Worm (Caenorhabditis elegans) whole organism, L3 larva: ENCODE results near the gene F54C8.7.

Experiments used
- R02D3.7 ChIP-seq: fragments of 150-350 bp; optimal IDR thresholded peaks from 2 replicates; lab custom pipeline; 2014; ENCODE audit warnings: missing biosample characterization, missing genetic modification characterization
- ZK546.5 ChIP-seq: sonication (generic microtip); optimal IDR thresholded peaks from 2 replicates; lab custom pipeline; 2017; ENCODE audit warnings: missing biosample characterization, missing genetic modification characterization
- aly-2 ChIP-seq: fragments of 150-350 bp; optimal IDR thresholded peaks from 2 replicates; lab custom pipeline; 2014; ENCODE audit warnings: missing biosample characterization, missing genetic modification characterization
- ama-1 ChIP-seq: fragments of 150-350 bp; optimal IDR thresholded peaks from 2 replicates; lab custom pipeline; 2018
- ceh-16 ChIP-seq: sonication (generic microtip); optimal IDR thresholded peaks from 2 replicates; lab custom pipeline; 2017; ENCODE audit warnings: missing biosample characterization, missing genetic modification characterization
- ceh-28 ChIP-seq: fragments of 150-350 bp; optimal IDR thresholded peaks from 2 replicates; lab custom pipeline; 2014; ENCODE audit warnings: missing biosample characterization, missing genetic modification reagents, missing genetic modification characterization
- ceh-82 ChIP-seq: fragments of 150-350 bp; optimal IDR thresholded peaks from 2 replicates; lab custom pipeline; 2014; ENCODE audit warnings: missing biosample characterization, missing genetic modification characterization
- ceh-9 ChIP-seq: sonication (generic microtip); optimal IDR thresholded peaks from 2 replicates; lab custom pipeline; 2018; ENCODE audit warnings: missing biosample characterization, missing genetic modification characterization
- daf-12 ChIP-seq: fragments of 150-350 bp; optimal IDR thresholded peaks from 2 replicates; lab custom pipeline; 2014; ENCODE audit warnings: missing biosample characterization, missing genetic modification reagents, missing genetic modification characterization
- egl-27 ChIP-seq: sonication (generic microtip); optimal IDR thresholded peaks from 4 replicates; lab custom pipeline; 2017; ENCODE audit warnings: missing biosample characterization, missing genetic modification reagents, missing genetic modification characterization
- egl-5 ChIP-seq: fragments of 150-350 bp; optimal IDR thresholded peaks from 2 replicates; lab custom pipeline; 2017; ENCODE audit warnings: missing biosample characterization, missing genetic modification reagents, missing genetic modification characterization, inconsistent platforms
- elt-1 ChIP-seq: fragments of 150-350 bp; optimal IDR thresholded peaks from 2 replicates; lab custom pipeline; 2014; ENCODE audit warnings: missing biosample characterization, missing genetic modification characterization
- elt-2 ChIP-seq: sonication (generic microtip); optimal IDR thresholded peaks from 2 replicates; lab custom pipeline; 2016; ENCODE audit warnings: missing genetic modification reagents, mild to moderate bottlenecking, missing genetic modification characterization, missing compliant biosample characterization
- elt-3 ChIP-seq, 3 experiments: fragments of 150-350 bp in 1 of 3; sonication (generic microtip) in 2 of 3; optimal IDR thresholded peaks; 2 replicates in 2 of 3; 4 replicates in 1 of 3; lab custom pipeline; 2014 to 2017; ENCODE audit warnings: missing biosample characterization in 3 of 3, missing genetic modification characterization in 3 of 3
- eor-1 ChIP-seq, 2 experiments: fragments of 150-350 bp; optimal IDR thresholded peaks; 2 replicates each; lab custom pipeline; 2014 to 2018; ENCODE audit warnings: missing biosample characterization in 2 of 2, missing genetic modification characterization in 2 of 2
- fkh-10 ChIP-seq: sonication (generic microtip); optimal IDR thresholded peaks from 2 replicates; lab custom pipeline; 2017; ENCODE audit warnings: missing biosample characterization, missing genetic modification reagents, missing genetic modification characterization
- fkh-2 ChIP-seq: fragments of 150-350 bp; optimal IDR thresholded peaks from 2 replicates; lab custom pipeline; 2014; ENCODE audit warnings: missing biosample characterization, missing genetic modification reagents, missing genetic modification characterization
- fos-1 ChIP-seq: fragments of 150-350 bp; optimal IDR thresholded peaks from 2 replicates; lab custom pipeline; 2014; ENCODE audit warnings: missing biosample characterization, missing genetic modification characterization
- hmg-11 ChIP-seq: sonication (generic microtip); optimal IDR thresholded peaks from 2 replicates; lab custom pipeline; 2016; ENCODE audit warnings: missing genetic modification characterization, missing compliant biosample characterization
- jun-1 ChIP-seq: fragments of 150-350 bp; optimal IDR thresholded peaks from 2 replicates; lab custom pipeline; 2014; ENCODE audit warnings: missing biosample characterization, missing genetic modification reagents, missing genetic modification characterization
- lin-15B ChIP-seq: fragments of 150-350 bp; optimal IDR thresholded peaks from 2 replicates; lab custom pipeline; 2014; ENCODE audit warnings: missing biosample characterization, missing genetic modification characterization
- lin-39 ChIP-seq: fragments of 150-350 bp; optimal IDR thresholded peaks from 2 replicates; lab custom pipeline; 2018; ENCODE audit warnings: missing biosample characterization, missing genetic modification reagents, missing genetic modification characterization
- lsy-12 ChIP-seq: sonication (generic microtip); optimal IDR thresholded peaks from 2 replicates; lab custom pipeline; 2016; ENCODE audit warnings: mild to moderate bottlenecking, missing genetic modification characterization, missing compliant biosample characterization
- mdl-1 ChIP-seq: fragments of 150-350 bp; optimal IDR thresholded peaks from 2 replicates; lab custom pipeline; 2014; ENCODE audit warnings: missing biosample characterization, missing genetic modification characterization
- mml-1 ChIP-seq: fragments of 150-350 bp; sonication (generic microtip); optimal IDR thresholded peaks from 3 replicates; lab custom pipeline; 2014; ENCODE audit warnings: missing biosample characterization, missing genetic modification characterization
- nfya-1 ChIP-seq: sonication (generic microtip); optimal IDR thresholded peaks from 2 replicates; lab custom pipeline; 2017; ENCODE audit warnings: missing genetic modification characterization, mild to moderate bottlenecking, missing compliant biosample characterization, antibody characterized with exemption, moderate library complexity; ENCODE audit not compliant: insufficient read depth
- nhr-11 ChIP-seq: fragments of 150-350 bp; optimal IDR thresholded peaks from 2 replicates; lab custom pipeline; 2014; ENCODE audit warnings: missing biosample characterization, missing genetic modification characterization
- nhr-12 ChIP-seq: fragments of 150-350 bp; optimal IDR thresholded peaks from 2 replicates; lab custom pipeline; 2014; ENCODE audit warnings: missing biosample characterization, missing genetic modification characterization
- nhr-23 ChIP-seq: fragments of 150-350 bp; optimal IDR thresholded peaks from 2 replicates; lab custom pipeline; 2014; ENCODE audit warnings: missing biosample characterization, missing genetic modification reagents, missing genetic modification characterization
- nhr-237 ChIP-seq: fragments of 150-350 bp; optimal IDR thresholded peaks from 2 replicates; lab custom pipeline; 2014; ENCODE audit warnings: missing biosample characterization, missing genetic modification characterization
- nhr-25 ChIP-seq: sonication (generic microtip); optimal IDR thresholded peaks from 2 replicates; lab custom pipeline; 2017; ENCODE audit warnings: missing biosample characterization, missing genetic modification characterization
- nhr-28 ChIP-seq: fragments of 150-350 bp; optimal IDR thresholded peaks from 2 replicates; lab custom pipeline; 2014; ENCODE audit warnings: missing biosample characterization, missing genetic modification characterization
- nhr-43 ChIP-seq: sonication (generic microtip); optimal IDR thresholded peaks from 2 replicates; lab custom pipeline; 2016; ENCODE audit warnings: mild to moderate bottlenecking, missing genetic modification characterization, missing compliant biosample characterization; ENCODE audit not compliant: poor library complexity, severe bottlenecking
- nhr-67 ChIP-seq: fragments of 150-350 bp; optimal IDR thresholded peaks from 2 replicates; lab custom pipeline; 2014; ENCODE audit warnings: missing biosample characterization, missing genetic modification characterization
- nhr-76 ChIP-seq: fragments of 150-350 bp; sonication (generic microtip); optimal IDR thresholded peaks from 5 replicates; lab custom pipeline; 2014; ENCODE audit warnings: missing biosample characterization, missing genetic modification characterization
- nhr-77 ChIP-seq: fragments of 150-350 bp; optimal IDR thresholded peaks from 2 replicates; lab custom pipeline; 2014; ENCODE audit warnings: missing biosample characterization, missing genetic modification characterization
- pha-4 ChIP-seq: fragments of 150-350 bp; optimal IDR thresholded peaks from 2 replicates; lab custom pipeline; 2014; ENCODE audit warnings: missing biosample characterization, missing genetic modification reagents, missing genetic modification characterization
- pqm-1 ChIP-seq: fragments of 150-350 bp; optimal IDR thresholded peaks from 2 replicates; lab custom pipeline; 2017; ENCODE audit warnings: missing biosample characterization, missing genetic modification characterization, inconsistent platforms
- sea-2 ChIP-seq: fragments of 150-350 bp; sonication (generic microtip); optimal IDR thresholded peaks from 4 replicates; lab custom pipeline; 2014; ENCODE audit warnings: missing biosample characterization, missing genetic modification reagents, missing genetic modification characterization
- skn-1 ChIP-seq: fragments of 150-350 bp; optimal IDR thresholded peaks from 2 replicates; lab custom pipeline; 2014; ENCODE audit warnings: missing biosample characterization, missing genetic modification characterization
- snpc-4 ChIP-seq: fragments of 150-350 bp; optimal IDR thresholded peaks from 2 replicates; lab custom pipeline; 2014; ENCODE audit warnings: missing biosample characterization, missing genetic modification characterization
- tbx-2 ChIP-seq: sonication (generic microtip); optimal IDR thresholded peaks from 2 replicates; lab custom pipeline; 2016; ENCODE audit warnings: mild to moderate bottlenecking, missing genetic modification characterization, missing compliant biosample characterization
- unc-39 ChIP-seq: sonication (generic microtip); optimal IDR thresholded peaks from 4 replicates; lab custom pipeline; 2017; ENCODE audit warnings: missing biosample characterization, missing genetic modification characterization
- unc-62 ChIP-seq: fragments of 150-350 bp; sonication (generic microtip); optimal IDR thresholded peaks from 4 replicates; lab custom pipeline; 2014; ENCODE audit warnings: missing biosample characterization, missing genetic modification reagents, missing genetic modification characterization
- zag-1 ChIP-seq: fragments of 150-350 bp; optimal IDR thresholded peaks from 2 replicates; lab custom pipeline; 2014; ENCODE audit warnings: missing biosample characterization, missing genetic modification characterization
- ztf-11 ChIP-seq: fragments of 150-350 bp; optimal IDR thresholded peaks from 2 replicates; lab custom pipeline; 2014; ENCODE audit warnings: missing biosample characterization, missing genetic modification characterization
- ztf-4 ChIP-seq: fragments of 150-350 bp; optimal IDR thresholded peaks from 2 replicates; lab custom pipeline; 2014; ENCODE audit warnings: missing biosample characterization, missing genetic modification characterization

F54C8.7 gene

ce11 chrIII:9455980-9456658, 2.3 kb upstream of the F54C8.7 start, which contains the start of the genes rheb-1 and spk-1:
Gene rheb-1, minus strand, starts transcription at chrIII:9456030.
Gene spk-1, plus strand, starts transcription at chrIII:9456608.
- TF ChIP-seq elt-3 (tag; optimal IDR thresholded peaks at IDR 0.05; lab: Kevin White, UChicago) (no peak), egl-5 (tag; lab: Kevin White, UChicago) (peak; percentile 61), unc-62 (GFP tag; lab: Kevin White, UChicago) (peak; percentile 24), fkh-2 (tag; lab: Kevin White, UChicago) (no peak), daf-12 (tag; lab: Kevin White, UChicago) (no peak), unc-39 (tag; lab: Kevin White, UChicago) (no peak), lin-39 (tag; lab: Kevin White, UChicago) (peak; percentile 94), lin-15B (peak; percentile 86), eor-1 (tag; optimal IDR thresholded peaks at IDR 0.05; lab: Kevin White, UChicago) (no peak), pha-4 (tag; lab: Kevin White, UChicago) (peak; percentile 99), ztf-4 (tag; lab: Kevin White, UChicago) (peak; percentile 58), jun-1 (peak; percentile 90), mdl-1 (tag; lab: Kevin White, UChicago) (peak; percentile 7), fkh-10 (peak; percentile 47), nhr-25 (peak; percentile 90), nhr-28 (tag; lab: Kevin White, UChicago) (no peak), lsy-12 (tag; lab: Kevin White, UChicago) (peak; percentile 95), nfya-1 (tag; lab: Kevin White, UChicago) (peak; percentile 95), ceh-82 (tag; lab: Kevin White, UChicago) (peak; percentile 41), egl-27 (tag; lab: Kevin White, UChicago) (peak; percentile 62), ceh-16 (tag; lab: Kevin White, UChicago) (peak; percentile 70), elt-2 (tag; lab: Kevin White, UChicago) (peak; percentile 98), pqm-1 (tag; lab: Kevin White, UChicago) (peak; percentile 96), mml-1 (tag; lab: Kevin White, UChicago) (no peak), nhr-77 (tag; lab: Kevin White, UChicago) (no peak), skn-1 (tag; lab: Kevin White, UChicago) (peak; percentile 39), nhr-237 (tag; lab: Kevin White, UChicago) (no peak), nhr-23 (tag; lab: Kevin White, UChicago) (peak; percentile 83), ama-1 (peak; percentile 65), hmg-11 (tag; lab: Kevin White, UChicago) (peak; percentile 82), elt-1 (peak; percentile 36), snpc-4 (tag; lab: Kevin White, UChicago) (peak; percentile 92), nhr-43 (tag; lab: Kevin White, UChicago) (peak; percentile 89), zag-1 (no peak), ceh-9 (tag; lab: Kevin White, UChicago) (no peak), sea-2 (GFP tag; lab: Kevin White, UChicago) (no peak), nhr-67 (tag; lab: Kevin White, UChicago) (no peak), tbx-2 (tag; lab: Kevin White, UChicago) (peak; percentile 66), R02D3.7 (peak; percentile 71), nhr-11 (tag; lab: Kevin White, UChicago) (peak; percentile 17), fos-1 (no peak), ZK546.5 (peak; percentile 90), aly-2 (tag; lab: Kevin White, UChicago) (no peak), nhr-12 (tag; lab: Kevin White, UChicago) (no peak), nhr-76 (tag; lab: Kevin White, UChicago) (no peak), ceh-28 (tag; lab: Kevin White, UChicago) (peak; percentile 91), ztf-11 (no peak)
